Worm (Caenorhabditis elegans): ENCODE measurements around the gene immt-2.
A peak's percentile ranks its signal among the peaks of the same experiment; 100 is the strongest.

The immt-2 gene

ce11 chrV:16802572-16802971 is 13.5 kb downstream of the immt-2 start, which contains the start of gene cand-1:
Gene cand-1, plus strand, starts transcription at chrV:16802872.
- no peak for TF ChIP-seq nhr-11 (tag; optimal IDR thresholded peaks at IDR 0.05)
- TF ChIP-seq nhr-21 (tag; optimal IDR thresholded peaks at IDR 0.05) = no peak
- TF ChIP-seq aly-2 (tag; optimal IDR thresholded peaks at IDR 0.05) = no peak
- no peak for TF ChIP-seq nhr-12 (tag; optimal IDR thresholded peaks at IDR 0.05)
- TF ChIP-seq ztf-4 (tag; optimal IDR thresholded peaks at IDR 0.05) = no peak
- TF ChIP-seq mab-5 (tag; optimal IDR thresholded peaks at IDR 0.05) = no peak
- no peak for TF ChIP-seq peb-1 (tag; optimal IDR thresholded peaks at IDR 0.05)
- no peak for TF ChIP-seq C34F6.9 (tag; optimal IDR thresholded peaks at IDR 0.05)
- no peak for TF ChIP-seq nhr-6 (tag; optimal IDR thresholded peaks at IDR 0.05)
- TF ChIP-seq dmd-4 (tag; optimal IDR thresholded peaks at IDR 0.05) = no peak
- TF ChIP-seq R02D3.7 (tag; optimal IDR thresholded peaks at IDR 0.05) = no peak
- no peak for TF ChIP-seq fos-1 (tag; optimal IDR thresholded peaks at IDR 0.05)
- TF ChIP-seq gmeb-1 (tag; optimal IDR thresholded peaks at IDR 0.05) = no peak
- TF ChIP-seq sma-3 (GFP tag; optimal IDR thresholded peaks at IDR 0.05) = no peak
- no peak for TF ChIP-seq Y55F3AM.14 (GFP tag; optimal IDR thresholded peaks at IDR 0.05)
- TF ChIP-seq ama-1 (optimal IDR thresholded peaks at IDR 0.05) = no peak
- TF ChIP-seq ceh-16 (tag; optimal IDR thresholded peaks at IDR 0.05) = no peak
- TF ChIP-seq mdl-1 (tag; optimal IDR thresholded peaks at IDR 0.05) = no peak

- TF ChIP-seq dmd-4 (tag; optimal IDR thresholded peaks at IDR 0.05) (no peak), lin-39 (tag; optimal IDR thresholded peaks at IDR 0.05) (no peak), elt-3 (tag; optimal IDR thresholded peaks at IDR 0.05) (no peak), lsy-2 (tag; optimal IDR thresholded peaks at IDR 0.05) (no peak), C34F6.9 (tag; optimal IDR thresholded peaks at IDR 0.05) (no peak), R02D3.7 (tag; optimal IDR thresholded peaks at IDR 0.05) (no peak)
Measured at ce11 chrV:16804795-16805194, 15.7 kb downstream of the immt-2 start.

DNA sequence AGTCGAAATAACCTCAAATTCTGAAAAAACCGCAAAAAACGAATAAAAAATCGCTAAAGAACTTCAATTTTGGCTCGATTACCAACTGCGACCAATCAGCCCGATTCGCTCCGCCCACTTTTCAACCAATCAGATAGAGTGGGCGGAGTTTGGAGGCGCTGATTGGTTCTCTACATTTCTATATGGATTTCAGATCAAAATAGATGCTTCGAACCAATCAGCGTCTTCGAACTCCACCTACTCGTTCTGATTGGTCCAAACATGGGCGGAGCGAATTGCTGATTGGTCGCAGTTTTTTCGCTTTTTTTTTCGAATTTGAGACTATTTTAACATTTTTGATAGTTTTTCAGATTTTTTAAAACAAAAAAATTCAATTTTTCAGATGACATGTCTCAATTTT is 19.1 kb downstream of the immt-2 start:
- TF ChIP-seq elt-3 (tag; optimal IDR thresholded peaks at IDR 0.05) (no peak), nhr-129 (tag; optimal IDR thresholded peaks at IDR 0.05) (no peak), egl-27 (tag; optimal IDR thresholded peaks at IDR 0.05) (no peak), lin-13 (GFP tag; optimal IDR thresholded peaks at IDR 0.05) (no peak), blmp-1 (tag; optimal IDR thresholded peaks at IDR 0.05; ENCODE audit: insufficient read depth) (no peak), F13H6.1 (tag; optimal IDR thresholded peaks at IDR 0.05) (no peak)

DNA sequence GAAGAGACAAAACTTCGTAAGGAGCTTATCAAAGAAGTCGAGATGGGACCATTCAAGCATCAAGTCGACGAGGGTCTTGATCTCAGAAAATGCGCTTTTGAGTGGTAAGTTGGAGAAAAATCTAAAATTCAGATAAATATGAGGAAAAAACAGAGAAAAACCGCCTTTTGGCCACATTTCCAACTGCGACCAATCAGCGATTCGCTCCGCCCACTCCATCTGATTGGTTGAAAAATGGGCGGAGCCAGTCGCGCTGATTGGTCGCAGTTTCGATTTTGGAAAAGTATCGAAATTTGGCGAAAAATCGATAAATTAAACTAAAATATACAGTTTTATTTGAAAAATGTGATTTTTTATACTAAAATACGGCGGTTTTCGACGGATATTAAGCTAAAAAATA is 22.8 kb downstream of the immt-2 start:
- TF ChIP-seq lsy-2 (tag; optimal IDR thresholded peaks at IDR 0.05) = no peak

ce11 chrV:16812371-16812770 is 23.3 kb downstream of the immt-2 start:
- TF ChIP-seq dmd-4 (tag; optimal IDR thresholded peaks at IDR 0.05) (no peak), C34F6.9 (tag; optimal IDR thresholded peaks at IDR 0.05) (no peak), alr-1 (tag; optimal IDR thresholded peaks at IDR 0.05) (no peak), egl-27 (tag; optimal IDR thresholded peaks at IDR 0.05) (no peak), snpc-4 (tag; optimal IDR thresholded peaks at IDR 0.05) (no peak), F13H6.1 (tag; optimal IDR thresholded peaks at IDR 0.05) (no peak), nhr-25 (tag; optimal IDR thresholded peaks at IDR 0.05) (no peak), nhr-12 (tag; optimal IDR thresholded peaks at IDR 0.05) (no peak), mdl-1 (tag; optimal IDR thresholded peaks at IDR 0.05) (no peak), lin-11 (tag; optimal IDR thresholded peaks at IDR 0.05) (no peak), elt-3 (tag; optimal IDR thresholded peaks at IDR 0.05) (no peak), gmeb-1 (tag; optimal IDR thresholded peaks at IDR 0.05) (no peak), lin-13 (GFP tag; optimal IDR thresholded peaks at IDR 0.05) (no peak), sem-4 (tag; optimal IDR thresholded peaks at IDR 0.05) (no peak), ceh-82 (tag; optimal IDR thresholded peaks at IDR 0.05) (no peak), fos-1 (tag; optimal IDR thresholded peaks at IDR 0.05) (no peak)

DNA sequence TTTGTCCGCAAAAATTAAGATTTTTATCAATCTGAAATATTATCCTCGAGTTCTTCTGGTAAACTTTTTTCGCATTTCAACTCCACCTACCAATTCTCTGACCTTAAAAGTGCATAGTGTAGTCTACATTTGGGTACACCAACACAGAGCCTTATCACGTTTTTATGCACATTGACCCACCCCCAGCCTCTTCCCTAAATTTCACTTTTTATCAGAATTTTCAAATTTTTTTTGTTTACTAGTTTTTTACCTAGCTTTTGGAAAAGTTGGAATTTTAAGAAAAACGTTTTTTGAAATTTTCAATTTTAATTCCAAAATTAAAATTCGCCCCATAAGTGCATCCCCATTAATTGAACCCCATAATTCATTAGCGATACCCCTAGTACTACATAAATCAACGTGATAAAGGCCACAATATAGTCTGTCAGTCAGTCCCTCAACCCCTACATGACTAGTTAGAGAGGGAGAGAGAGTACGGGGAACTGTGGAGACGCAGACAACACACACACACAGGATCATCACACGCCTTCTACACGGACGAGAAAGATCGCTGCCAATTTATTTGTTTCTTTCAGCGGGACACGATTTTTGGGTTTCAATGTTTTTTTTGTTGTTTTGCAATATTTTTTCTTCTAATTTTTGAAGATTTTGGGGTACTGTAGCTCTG is 25.6 kb downstream of the immt-2 start:
- TF ChIP-seq sma-3 (GFP tag; optimal IDR thresholded peaks at IDR 0.05) (peak; percentile 7), nhr-10 (tag; optimal IDR thresholded peaks at IDR 0.05) (no peak), mab-5 (tag; optimal IDR thresholded peaks at IDR 0.05) (peak; percentile 42), nhr-21 (tag; optimal IDR thresholded peaks at IDR 0.05) (peak; percentile 45), nhr-25 (tag; optimal IDR thresholded peaks at IDR 0.05) (peak; percentile 48), unc-55 (GFP tag; optimal IDR thresholded peaks at IDR 0.05) (peak; percentile 10), blmp-1 (tag; optimal IDR thresholded peaks at IDR 0.05; ENCODE audit: insufficient read depth) (no peak)

Data from whole organism, L2 larva.